Fruit fly (Drosophila melanogaster) whole organism, embryonic: ENCODE results near the gene ebd1.

Experiments
- Atf-2 ChIP-seq: fragments of 200-800 bp; sonication (Bioruptor generic); optimal IDR thresholded peaks from 2 replicates; lab custom pipeline; 2016; ENCODE audit warnings: missing biosample characterization, missing genetic modification characterization
- B-H1 ChIP-seq: fragments of 200-800 bp; sonication (Bioruptor generic); IDR thresholded peaks from 3 replicates; pipeline ENCODE4 v1.3.6; 2022; ENCODE audit warnings: missing biosample characterization, missing genetic modification characterization
- Bgb ChIP-seq: fragments of 200-800 bp; sonication (Bioruptor generic); IDR thresholded peaks from 2 replicates; pipeline ENCODE4 v1.3.6; 2022; ENCODE audit warnings: missing biosample characterization, missing genetic modification characterization; ENCODE audit not compliant: partially characterized antibody
- Blimp-1 ChIP-seq: fragments of 200-800 bp; sonication (Bioruptor generic); optimal IDR thresholded peaks from 3 replicates; lab custom pipeline; 2018; ENCODE audit warnings: missing biosample characterization, missing genetic modification characterization, mild to moderate bottlenecking, moderate library complexity, missing genetic modification reagents
- BtbVII ChIP-seq: fragments of 200-800 bp; sonication (Bioruptor generic); optimal IDR thresholded peaks from 3 replicates; lab custom pipeline; 2017; ENCODE audit warnings: missing biosample characterization, mild to moderate bottlenecking, missing genetic modification characterization
- CG10147 ChIP-seq: fragments of 200-800 bp; sonication (Bioruptor generic); optimal IDR thresholded peaks from 2 replicates; lab custom pipeline; 2019; ENCODE audit warnings: missing biosample characterization, mild to moderate bottlenecking, missing genetic modification characterization, moderate library complexity
- CG1024 ChIP-seq: fragments of 200-800 bp; sonication (Bioruptor generic); IDR thresholded peaks from 2 replicates; pipeline ENCODE4 v1.3.6; 2022; ENCODE audit warnings: missing biosample characterization, missing genetic modification characterization
- CG10565 ChIP-seq: fragments of 200-800 bp; sonication (Bioruptor generic); optimal IDR thresholded peaks from 3 replicates; lab custom pipeline; 2016; ENCODE audit warnings: missing biosample characterization, mild to moderate bottlenecking, missing genetic modification characterization
- CG11504 ChIP-seq: fragments of 200-800 bp; sonication (Bioruptor generic); optimal IDR thresholded peaks from 3 replicates; lab custom pipeline; 2019; ENCODE audit warnings: missing biosample characterization, mild to moderate bottlenecking, missing genetic modification characterization, moderate library complexity
- CG11696 ChIP-seq: fragments of 200-800 bp; sonication (Bioruptor generic); IDR thresholded peaks from 2 replicates; pipeline ENCODE4 v1.3.6; 2022; ENCODE audit warnings: missing biosample characterization, missing genetic modification characterization
- CG12769 ChIP-seq: fragments of 200-800 bp; sonication (Bioruptor generic); optimal IDR thresholded peaks from 2 replicates; lab custom pipeline; 2019; ENCODE audit warnings: missing biosample characterization, mild to moderate bottlenecking, missing genetic modification characterization, moderate library complexity
- CG15696 ChIP-seq: fragments of 200-800 bp; sonication (Bioruptor generic); optimal IDR thresholded peaks from 2 replicates; lab custom pipeline; 2019; ENCODE audit warnings: missing biosample characterization, mild to moderate bottlenecking, missing genetic modification characterization, moderate library complexity
- CG17612 ChIP-seq: fragments of 200-800 bp; sonication (Bioruptor generic); IDR thresholded peaks from 2 replicates; pipeline ENCODE4 v1.3.6; 2022; ENCODE audit warnings: missing biosample characterization, missing genetic modification characterization
- CG18599 ChIP-seq: fragments of 200-800 bp; sonication (Bioruptor generic); optimal IDR thresholded peaks from 3 replicates; lab custom pipeline; 2017; ENCODE audit warnings: missing biosample characterization, missing genetic modification characterization, mild to moderate bottlenecking, moderate library complexity, missing genetic modification reagents
- CG18764 ChIP-seq: fragments of 200-800 bp; sonication (Bioruptor generic); optimal IDR thresholded peaks from 3 replicates; lab custom pipeline; 2016; ENCODE audit warnings: missing biosample characterization, missing genetic modification characterization
- CG2889 ChIP-seq: fragments of 200-800 bp; sonication (Bioruptor generic); IDR thresholded peaks from 3 replicates; pipeline ENCODE4 v1.3.6; 2022; ENCODE audit warnings: missing biosample characterization, missing genetic modification characterization
- CG34422 ChIP-seq: fragments of 200-800 bp; sonication (Bioruptor generic); IDR thresholded peaks from 3 replicates; pipeline ENCODE4 v1.3.6; 2022; ENCODE audit warnings: missing biosample characterization, missing genetic modification characterization
- CG4730 ChIP-seq: fragments of 200-800 bp; sonication (Bioruptor generic); IDR thresholded peaks from 2 replicates; pipeline ENCODE4 v1.3.6; 2022; ENCODE audit warnings: missing biosample characterization, missing genetic modification characterization
- CG5953 ChIP-seq: fragments of 200-800 bp; sonication (Bioruptor generic); IDR thresholded peaks from 2 replicates; pipeline ENCODE4 v1.3.6; 2022; ENCODE audit warnings: missing biosample characterization, missing genetic modification characterization
- CG6683 ChIP-seq: fragments of 200-800 bp; sonication (Bioruptor generic); optimal IDR thresholded peaks from 2 replicates; lab custom pipeline; 2017; ENCODE audit warnings: missing biosample characterization, mild to moderate bottlenecking, missing genetic modification characterization, missing genetic modification reagents
- CG7372 ChIP-seq: fragments of 200-800 bp; sonication (Bioruptor generic); IDR thresholded peaks from 2 replicates; pipeline ENCODE4 v1.3.6; 2022; ENCODE audit warnings: missing biosample characterization, missing genetic modification characterization
- CG7745 ChIP-seq: fragments of 200-800 bp; sonication (Bioruptor generic); optimal IDR thresholded peaks from 2 replicates; lab custom pipeline; 2018; ENCODE audit warnings: missing biosample characterization, mild to moderate bottlenecking, missing genetic modification characterization, moderate library complexity
- CG8281 ChIP-seq: fragments of 200-800 bp; sonication (Bioruptor generic); optimal IDR thresholded peaks from 2 replicates; lab custom pipeline; 2018; ENCODE audit warnings: missing biosample characterization, mild to moderate bottlenecking, missing genetic modification characterization, moderate library complexity
- CG8359 ChIP-seq: fragments of 200-800 bp; sonication (Bioruptor generic); optimal IDR thresholded peaks from 2 replicates; lab custom pipeline; 2017; ENCODE audit warnings: missing biosample characterization, mild to moderate bottlenecking, missing genetic modification characterization, borderline replicate concordance
- CG9932 ChIP-seq: fragments of 200-800 bp; sonication (Bioruptor generic); IDR thresholded peaks from 2 replicates; pipeline ENCODE4 v1.3.6; 2022; ENCODE audit warnings: missing biosample characterization, missing genetic modification characterization
- Dll ChIP-seq: fragments of 200-800 bp; sonication (Bioruptor generic); IDR thresholded peaks from 4 replicates; pipeline ENCODE4 v1.3.6; 2022; ENCODE audit warnings: missing biosample characterization, missing genetic modification characterization; ENCODE audit not compliant: partially characterized antibody
- GATAe ChIP-seq: fragments of 200-800 bp; sonication (Bioruptor generic); conservative IDR thresholded peaks from 2 replicates; pipeline ENCODE4 v1.3.6; 2022; ENCODE audit warnings: missing biosample characterization, missing genetic modification characterization
- HLH3B ChIP-seq: fragments of 200-800 bp; sonication (Bioruptor generic); IDR thresholded peaks from 2 replicates; pipeline ENCODE4 v1.3.6; 2022; ENCODE audit warnings: missing biosample characterization, missing genetic modification characterization
- Med ChIP-seq: fragments of 200-800 bp; sonication (Bioruptor generic); peaks from one replicate; lab custom pipeline; 2016; ENCODE audit warnings: missing biosample characterization, missing genetic modification characterization, mild to moderate bottlenecking, inconsistent platforms, moderate library complexity
- Sin3A ChIP-seq: fragments of >200 bp; optimal IDR thresholded peaks from 2 replicates; lab custom pipeline; 2018
- Spps ChIP-seq: fragments of 200-800 bp; sonication (Bioruptor generic); optimal IDR thresholded peaks from 2 replicates; lab custom pipeline; 2018; ENCODE audit warnings: missing biosample characterization, mild to moderate bottlenecking, missing genetic modification characterization
- Sry-δ ChIP-seq: fragments of 200-800 bp; sonication (Bioruptor generic); optimal IDR thresholded peaks from 2 replicates; lab custom pipeline; 2016; ENCODE audit warnings: missing biosample characterization, missing genetic modification characterization
- ab ChIP-seq: fragments of 200-800 bp; sonication (Bioruptor generic); optimal IDR thresholded peaks from 2 replicates; lab custom pipeline; 2016; ENCODE audit warnings: missing biosample characterization, missing genetic modification characterization
- ap ChIP-seq: fragments of 200-800 bp; sonication (Bioruptor generic); IDR thresholded peaks from 2 replicates; pipeline ENCODE4 v1.3.6; 2022; ENCODE audit warnings: missing biosample characterization, missing genetic modification characterization
- bowl ChIP-seq: fragments of 200-800 bp; sonication (Bioruptor generic); IDR thresholded peaks from 2 replicates; pipeline ENCODE4 v1.3.6; 2022; ENCODE audit warnings: missing biosample characterization, missing genetic modification characterization
- bsh ChIP-seq, 2 experiments: fragments of 200-800 bp; sonication (Bioruptor generic); optimal IDR thresholded peaks; 2 replicates each; lab custom pipeline; 2017 to 2018; ENCODE audit warnings: mild to moderate bottlenecking in 2 of 2, missing biosample characterization in 2 of 2, missing genetic modification characterization in 2 of 2, moderate library complexity in 1 of 2
- hb ChIP-seq: fragments of 200-800 bp; sonication (Bioruptor generic); IDR thresholded peaks from 3 replicates; pipeline ENCODE4 v1.3.6; 2022; ENCODE audit warnings: missing biosample characterization, missing genetic modification characterization; ENCODE audit not compliant: partially characterized antibody
- her ChIP-seq: fragments of 200-800 bp; sonication (Bioruptor generic); optimal IDR thresholded peaks from 2 replicates; lab custom pipeline; 2016; ENCODE audit warnings: missing biosample characterization, missing genetic modification characterization
- kni ChIP-seq: fragments of 200-800 bp; sonication (Bioruptor generic); optimal IDR thresholded peaks from 3 replicates; lab custom pipeline; 2017; ENCODE audit warnings: mild to moderate bottlenecking, missing biosample characterization, missing genetic modification reagents, missing genetic modification characterization
- lmd ChIP-seq: fragments of 200-800 bp; sonication (Bioruptor generic); IDR thresholded peaks from 2 replicates; pipeline ENCODE4 v1.3.6; 2022; ENCODE audit warnings: missing biosample characterization, missing genetic modification characterization
- luna ChIP-seq: fragments of 200-800 bp; sonication (Bioruptor generic); optimal IDR thresholded peaks from 2 replicates; lab custom pipeline; 2016; ENCODE audit warnings: missing biosample characterization, missing genetic modification characterization
- maf-S ChIP-seq: fragments of 200-800 bp; sonication (Bioruptor generic); optimal IDR thresholded peaks from 2 replicates; lab custom pipeline; 2016; ENCODE audit warnings: missing biosample characterization, missing genetic modification characterization
- mld ChIP-seq: fragments of 200-800 bp; sonication (Bioruptor generic); IDR thresholded peaks from 3 replicates; pipeline ENCODE4 v1.3.6; 2022; ENCODE audit warnings: missing biosample characterization, missing genetic modification characterization; ENCODE audit not compliant: partially characterized antibody
- scrt ChIP-seq: fragments of 200-800 bp; sonication (Bioruptor generic); optimal IDR thresholded peaks from 2 replicates; lab custom pipeline; 2018; ENCODE audit warnings: missing biosample characterization, mild to moderate bottlenecking, missing genetic modification characterization, moderate library complexity
- slou ChIP-seq: fragments of 200-800 bp; sonication (Bioruptor generic); optimal IDR thresholded peaks from 3 replicates; lab custom pipeline; 2016; ENCODE audit warnings: missing biosample characterization, missing genetic modification characterization
- slp2 ChIP-seq: fragments of 200-800 bp; sonication (Bioruptor generic); optimal IDR thresholded peaks from 2 replicates; lab custom pipeline; 2016; ENCODE audit warnings: missing biosample characterization, missing genetic modification characterization
- sna ChIP-seq: fragments of 200-800 bp; sonication (Bioruptor generic); IDR thresholded peaks from 2 replicates; pipeline ENCODE4 v1.3.6; 2022; ENCODE audit warnings: missing biosample characterization, missing genetic modification characterization; ENCODE audit not compliant: partially characterized antibody
- wdn ChIP-seq: fragments of 200-800 bp; sonication (Bioruptor generic); IDR thresholded peaks from 2 replicates; pipeline ENCODE4 v1.3.6; 2022; ENCODE audit warnings: missing biosample characterization, missing genetic modification characterization
- wor ChIP-seq: fragments of 200-800 bp; sonication (Bioruptor generic); IDR thresholded peaks from 2 replicates; pipeline ENCODE4 v1.3.6; 2022; ENCODE audit warnings: missing biosample characterization, missing genetic modification characterization
- yki ChIP-seq: fragments of >200 bp; optimal IDR thresholded peaks from 3 replicates; lab custom pipeline; 2018
- zfh2 ChIP-seq: fragments of 200-800 bp; sonication (Bioruptor generic); optimal IDR thresholded peaks from 2 replicates; lab custom pipeline; 2016; ENCODE audit warnings: missing biosample characterization, missing genetic modification characterization

ebd1 gene

DNA sequence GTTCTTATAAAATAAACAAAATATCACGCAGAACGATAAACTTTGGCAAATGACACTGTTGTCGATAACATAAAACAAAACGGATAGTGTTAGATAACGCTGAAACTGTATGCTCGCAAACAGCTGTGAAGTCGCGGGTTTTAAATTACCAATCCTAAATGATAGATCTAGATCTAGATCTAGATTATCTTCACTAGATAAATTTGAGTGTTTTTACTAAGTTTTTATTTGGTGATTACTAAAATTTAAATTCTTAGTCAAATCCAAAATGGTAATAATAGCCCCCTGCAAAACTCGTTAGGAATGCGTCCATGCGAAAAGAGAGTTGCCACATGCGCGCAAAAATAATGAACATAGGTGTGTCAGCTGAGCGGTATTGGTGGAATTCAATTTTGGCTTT is 31.3 kb downstream of the ebd1 start, which contains the start of the genes MED30 and Rev1 (continued):
- TF ChIP-seq CG11504, result peak; percentile 92
- TF ChIP-seq Dll (GFP tag; lab: Robert Waterston, UW), result peak; percentile 67
- TF ChIP-seq yki (lab: Kevin White, UChicago), result no peak
- no peak for TF ChIP-seq hb (GFP tag; lab: Robert Waterston, UW)
- peak; percentile 80 for TF ChIP-seq Sry-δ (GFP tag; lab: Kevin White, UChicago)
- TF ChIP-seq sna (GFP tag; lab: Robert Waterston, UW), result peak; percentile 59; the same call in 1 of the 2 replicates
- peak; percentile 89 for TF ChIP-seq BtbVII (GFP tag; lab: Kevin White, UChicago)
- peak; percentile 91 for TF ChIP-seq HLH3B (GFP tag; lab: Robert Waterston, UW)
- peak; percentile 84 for TF ChIP-seq CG4730
- TF ChIP-seq CG34422 (GFP tag; lab: Robert Waterston, UW), result peak; percentile 86
- TF ChIP-seq ap, result peak; percentile 78
- TF ChIP-seq CG6683, result peak; percentile 85
- TF ChIP-seq B-H1, result peak; percentile 85
- peak; percentile 75 for TF ChIP-seq wor
- TF ChIP-seq zfh2 (GFP tag; lab: Kevin White, UChicago), result peak; percentile 98
- peak; percentile 81 for TF ChIP-seq scrt (GFP tag; lab: Kevin White, UChicago)
- TF ChIP-seq CG18599 (GFP tag; lab: Kevin White, UChicago), result peak; percentile 96
- TF ChIP-seq CG10147 (GFP tag; lab: Kevin White, UChicago), result peak; percentile 90
- peak; percentile 84 for TF ChIP-seq CG15696 (tag; lab: Kevin White, UChicago)
- peak; percentile 97 for TF ChIP-seq CG9932 (GFP tag; lab: Robert Waterston, UW)
- TF ChIP-seq kni (GFP tag; lab: Kevin White, UChicago), result peak; percentile 51
- peak; percentile 76 for TF ChIP-seq CG17612 (GFP tag; lab: Robert Waterston, UW)
- peak; percentile 54 for TF ChIP-seq CG10565 (GFP tag; lab: Kevin White, UChicago)
- TF ChIP-seq her (GFP tag; lab: Kevin White, UChicago), result peak; percentile 95
- peak; percentile 40 for TF ChIP-seq CG8359
- TF ChIP-seq CG11696 (GFP tag; lab: Robert Waterston, UW), result peak; percentile 74
- TF ChIP-seq Spps (tag; lab: Kevin White, UChicago), result peak; percentile 70
- peak; percentile 99 for TF ChIP-seq Med
- no peak for TF ChIP-seq mld (GFP tag; lab: Robert Waterston, UW)
- TF ChIP-seq CG7372 (GFP tag; lab: Robert Waterston, UW), result peak; percentile 87
- TF ChIP-seq CG7745 (tag; lab: Kevin White, UChicago), result peak; percentile 17
- peak; percentile 95 for TF ChIP-seq slp2 (GFP tag; lab: Kevin White, UChicago)
- peak; percentile 91 for TF ChIP-seq luna (GFP tag; lab: Kevin White, UChicago)
- TF ChIP-seq Blimp-1 (GFP tag; lab: Kevin White, UChicago), result peak; percentile 87
- TF ChIP-seq wdn (GFP tag; lab: Robert Waterston, UW), result peak; percentile 88
- TF ChIP-seq CG12769 (tag; lab: Kevin White, UChicago), result peak; percentile 96
- TF ChIP-seq bowl (GFP tag; lab: Robert Waterston, UW), result peak; percentile 72
- TF ChIP-seq maf-S, result peak; percentile 96
- TF ChIP-seq CG8281 (tag; lab: Kevin White, UChicago), result peak; percentile 71
- TF ChIP-seq CG1024 (GFP tag; lab: Robert Waterston, UW), result peak; percentile 82
- TF ChIP-seq Bgb (GFP tag; lab: Robert Waterston, UW), result peak; percentile 41; the same call in 1 of the 2 replicates
- peak; percentile 65 to 90 for TF ChIP-seq bsh (GFP tag; optimal IDR thresholded peaks at IDR 0.05; lab: Kevin White, UChicago)
- TF ChIP-seq lmd (GFP tag; lab: Robert Waterston, UW), result peak; percentile 91
- peak; percentile 67 for TF ChIP-seq GATAe (GFP tag; lab: Robert Waterston, UW)
- TF ChIP-seq ab (GFP tag; lab: Kevin White, UChicago), result peak; percentile 89
- TF ChIP-seq CG18764 (GFP tag; lab: Kevin White, UChicago), result peak; percentile 88
- TF ChIP-seq CG2889 (GFP tag; lab: Robert Waterston, UW), result peak; percentile 82
- TF ChIP-seq slou, result peak; percentile 92
- TF ChIP-seq CG5953 (GFP tag; lab: Robert Waterston, UW), result peak; percentile 79
- peak; percentile 95 for TF ChIP-seq Atf-2 (GFP tag; lab: Kevin White, UChicago)
- TF ChIP-seq Sin3A, result peak; percentile 68
